Worm (Caenorhabditis elegans) whole organism, L1 larva: ENCODE measurements around the gene nhr-226.

ENCODE experiments used
- blmp-1 ChIP-seq: fragments of 150-350 bp; optimal IDR thresholded peaks from 2 replicates; lab custom pipeline; 2014; ENCODE audit warnings: missing biosample characterization, missing genetic modification characterization
- elt-3 ChIP-seq, 6 experiments: fragments of 150-350 bp in 1 of 6; sonication (generic microtip); optimal IDR thresholded peaks; 2 replicates each; lab custom pipeline; 2017 to 2018; ENCODE audit warnings: missing biosample characterization in 6 of 6, missing genetic modification characterization in 6 of 6, inconsistent platforms in 1 of 6
- jun-1 ChIP-seq: fragments of 150-350 bp; optimal IDR thresholded peaks from 2 replicates; lab custom pipeline; 2014; ENCODE audit warnings: missing biosample characterization, missing genetic modification reagents, missing genetic modification characterization
- nhr-12 ChIP-seq: sonication (generic microtip); optimal IDR thresholded peaks from 2 replicates; lab custom pipeline; 2017; ENCODE audit warnings: missing biosample characterization, missing genetic modification characterization
- nhr-28 ChIP-seq: fragments of 150-350 bp; optimal IDR thresholded peaks from 2 replicates; lab custom pipeline; 2014; ENCODE audit warnings: missing biosample characterization, missing genetic modification characterization
- nhr-77 ChIP-seq: fragments of 150-350 bp; optimal IDR thresholded peaks from 2 replicates; lab custom pipeline; 2014; ENCODE audit warnings: missing biosample characterization, missing genetic modification characterization

ce11 chrV:2300905-2301304, 6.2 kb downstream of the nhr-226 start, which contains the start of gene Y19D10B.8:
- TF ChIP-seq elt-3 (tag; optimal IDR thresholded peaks at IDR 0.05; lab: Kevin White, UChicago) (no peak), nhr-12 (tag; lab: Kevin White, UChicago) (no peak), blmp-1 (tag; lab: Kevin White, UChicago) (no peak), nhr-28 (no peak), nhr-77 (no peak), jun-1 (tag; lab: Kevin White, UChicago) (no peak)
